Worm (Caenorhabditis elegans): ENCODE results near the gene ced-4.

ced-4 gene

ce11 chrIII:4817240-4817639 is 34.9 kb upstream of the ced-4 start, which contains the start of gene F26A1.4:
Gene F26A1.4, plus strand, starts transcription at chrIII:4817540.
- TF ChIP-seq ceh-39 (tag; optimal IDR thresholded peaks at IDR 0.05) (no peak), ceh-83 (GFP tag; optimal IDR thresholded peaks at IDR 0.05) (no peak), pha-4 (tag; optimal IDR thresholded peaks at IDR 0.05) (no peak), zip-8 (tag; optimal IDR thresholded peaks at IDR 0.05) (no peak), unc-62 (GFP tag; optimal IDR thresholded peaks at IDR 0.05) (no peak), nhr-2 (tag; optimal IDR thresholded peaks at IDR 0.05) (no peak), M03D4.4 (tag; optimal IDR thresholded peaks at IDR 0.05) (no peak), mep-1 (tag; optimal IDR thresholded peaks at IDR 0.05) (no peak), nhr-12 (tag; optimal IDR thresholded peaks at IDR 0.05) (no peak)

ce11 chrIII:4819843-4820242 is 32.3 kb upstream of the ced-4 start, which contains the start of gene F26A1.7:
Gene F26A1.7, minus strand, starts transcription at chrIII:4819943.
- TF ChIP-seq mep-1 (tag; optimal IDR thresholded peaks at IDR 0.05), result no peak
- no peak for TF ChIP-seq unc-120 (tag; optimal IDR thresholded peaks at IDR 0.05; ENCODE audit: poor library complexity, severe bottlenecking)

ce11 chrIII:4822140-4822539 is 30.0 kb upstream of the ced-4 start, which contains the start of gene F26A1.8:
Gene F26A1.8, minus strand, starts transcription at chrIII:4822240.
- TF ChIP-seq sptf-1 (tag; optimal IDR thresholded peaks at IDR 0.05) (no peak), cnd-1 (tag; optimal IDR thresholded peaks at IDR 0.05) (no peak), mls-2 (tag; optimal IDR thresholded peaks at IDR 0.05) (no peak), blmp-1 (tag; optimal IDR thresholded peaks at IDR 0.05) (no peak), hlh-1 (tag; optimal IDR thresholded peaks at IDR 0.05) (no peak), elt-1 (tag; optimal IDR thresholded peaks at IDR 0.05; ENCODE audit: borderline replicate concordance, insufficient read depth) (no peak), bed-3 (GFP tag; optimal IDR thresholded peaks at IDR 0.05) (no peak), tbx-8 (GFP tag; optimal IDR thresholded peaks at IDR 0.05) (no peak), ztf-11 (tag; optimal IDR thresholded peaks at IDR 0.05) (no peak), unc-39 (tag; optimal IDR thresholded peaks at IDR 0.05) (no peak), nhr-76 (tag; optimal IDR thresholded peaks at IDR 0.05) (no peak), nhr-2 (tag; optimal IDR thresholded peaks at IDR 0.05) (no peak), lsy-2 (tag; optimal IDR thresholded peaks at IDR 0.05) (no peak), sem-2 (GFP tag; optimal IDR thresholded peaks at IDR 0.05) (no peak), ceh-43 (GFP tag; optimal IDR thresholded peaks at IDR 0.05) (no peak), pha-4 (tag; optimal IDR thresholded peaks at IDR 0.05) (no peak)

ce11 chrIII:4826606-4827005 is 25.5 kb upstream of the ced-4 start, which contains the start of gene F26A1.3:
Gene F26A1.3, plus strand, starts transcription at chrIII:4826906.
- TF ChIP-seq elt-3 (tag; optimal IDR thresholded peaks at IDR 0.05) (no peak), ceh-39 (tag; optimal IDR thresholded peaks at IDR 0.05) (no peak), blmp-1 (tag; optimal IDR thresholded peaks at IDR 0.05) (no peak), snpc-4 (tag; optimal IDR thresholded peaks at IDR 0.05) (no peak), nhr-12 (tag; optimal IDR thresholded peaks at IDR 0.05) (no peak), lin-32 (GFP tag; optimal IDR thresholded peaks at IDR 0.05) (no peak)

ce11 chrIII:4829440-4829839 is 22.7 kb upstream of the ced-4 start, which contains the start of gene F26A1.9:
Gene F26A1.9, minus strand, starts transcription at chrIII:4829540.
- TF ChIP-seq lin-13 (tag; optimal IDR thresholded peaks at IDR 0.05) (no peak), nhr-2 (tag; optimal IDR thresholded peaks at IDR 0.05) (no peak), nhr-12 (tag; optimal IDR thresholded peaks at IDR 0.05) (no peak), sem-2 (GFP tag; optimal IDR thresholded peaks at IDR 0.05) (no peak), unc-39 (tag; optimal IDR thresholded peaks at IDR 0.05) (no peak), pha-4 (tag; optimal IDR thresholded peaks at IDR 0.05) (no peak), lsy-2 (tag; optimal IDR thresholded peaks at IDR 0.05) (no peak), ceh-83 (GFP tag; optimal IDR thresholded peaks at IDR 0.05) (no peak), ceh-39 (tag; optimal IDR thresholded peaks at IDR 0.05) (no peak), mep-1 (tag; optimal IDR thresholded peaks at IDR 0.05) (no peak), ztf-11 (tag; optimal IDR thresholded peaks at IDR 0.05) (no peak), elt-1 (tag; optimal IDR thresholded peaks at IDR 0.05; ENCODE audit: borderline replicate concordance, insufficient read depth) (no peak), zip-8 (tag; optimal IDR thresholded peaks at IDR 0.05) (no peak)

ce11 chrIII:4830207-4830606 is 21.9 kb upstream of the ced-4 start, which contains the start of gene nspd-9:
Gene nspd-9, minus strand, starts transcription at chrIII:4830307.
- TF ChIP-seq nhr-28 (tag; optimal IDR thresholded peaks at IDR 0.05), result no peak
- TF ChIP-seq mls-2 (tag; optimal IDR thresholded peaks at IDR 0.05), result no peak
- no peak for TF ChIP-seq hlh-1 (tag; optimal IDR thresholded peaks at IDR 0.05)
- no peak for TF ChIP-seq unc-39 (tag; optimal IDR thresholded peaks at IDR 0.05)
- no peak for TF ChIP-seq mab-5 (tag; optimal IDR thresholded peaks at IDR 0.05)
- TF ChIP-seq M03D4.4 (tag; optimal IDR thresholded peaks at IDR 0.05), result no peak
- TF ChIP-seq sptf-1 (tag; optimal IDR thresholded peaks at IDR 0.05), result no peak
- no peak for TF ChIP-seq zip-8 (tag; optimal IDR thresholded peaks at IDR 0.05)
- no peak for TF ChIP-seq ceh-83 (GFP tag; optimal IDR thresholded peaks at IDR 0.05)
- TF ChIP-seq lin-32 (GFP tag; optimal IDR thresholded peaks at IDR 0.05), result no peak
- no peak for TF ChIP-seq blmp-1 (tag; optimal IDR thresholded peaks at IDR 0.05)
- no peak for TF ChIP-seq ceh-43 (GFP tag; optimal IDR thresholded peaks at IDR 0.05)
- TF ChIP-seq ham-2 (GFP tag; optimal IDR thresholded peaks at IDR 0.05), result no peak
- no peak for TF ChIP-seq cnd-1 (tag; optimal IDR thresholded peaks at IDR 0.05)
- TF ChIP-seq ces-1 (GFP tag; optimal IDR thresholded peaks at IDR 0.05), result no peak
- no peak for TF ChIP-seq ztf-11 (tag; optimal IDR thresholded peaks at IDR 0.05)
- TF ChIP-seq elt-3 (tag; optimal IDR thresholded peaks at IDR 0.05), result no peak
- TF ChIP-seq flh-1 (GFP tag; optimal IDR thresholded peaks at IDR 0.05), result no peak
- no peak for TF ChIP-seq nhr-237 (tag; optimal IDR thresholded peaks at IDR 0.05)
- no peak for TF ChIP-seq unc-120 (tag; optimal IDR thresholded peaks at IDR 0.05; ENCODE audit: poor library complexity, severe bottlenecking)
